Worm (Caenorhabditis elegans) whole organism, L1 larva: ENCODE measurements around the gene psa-3.

Source experiments
- Y116A8C.19 ChIP-seq: sonication (generic microtip); optimal IDR thresholded peaks from 2 replicates; lab custom pipeline; 2016; ENCODE audit warnings: missing compliant biosample characterization, missing genetic modification characterization, borderline replicate concordance
- aly-2 ChIP-seq: fragments of 150-350 bp; optimal IDR thresholded peaks from 2 replicates; lab custom pipeline; 2014; ENCODE audit warnings: missing biosample characterization, missing genetic modification characterization
- blmp-1 ChIP-seq: fragments of 150-350 bp; optimal IDR thresholded peaks from 2 replicates; lab custom pipeline; 2014; ENCODE audit warnings: missing biosample characterization, missing genetic modification characterization
- ceh-63 ChIP-seq: fragments of 200-800 bp; sonication (Bioruptor generic); optimal IDR thresholded peaks from 2 replicates; lab custom pipeline; 2018; ENCODE audit warnings: mild to moderate bottlenecking, missing genetic modification characterization, missing compliant biosample characterization
- ceh-8 ChIP-seq: fragments of 200-800 bp; sonication (Bioruptor generic); optimal IDR thresholded peaks from 2 replicates; lab custom pipeline; 2018; ENCODE audit warnings: mild to moderate bottlenecking, missing genetic modification characterization, moderate library complexity, missing compliant biosample characterization
- ceh-88 ChIP-seq: fragments of 200-800 bp; sonication (Bioruptor generic); IDR thresholded peaks from 2 replicates; pipeline ENCODE4 v1.3.6; 2022; ENCODE audit warnings: missing genetic modification characterization, missing compliant biosample characterization
- ceh-90 ChIP-seq: sonication (generic microtip); optimal IDR thresholded peaks from 2 replicates; lab custom pipeline; 2016; ENCODE audit warnings: missing genetic modification characterization, missing compliant biosample characterization
- dpl-1 ChIP-seq, 3 experiments: fragments of 150-350 bp in 2 of 3; sonication (generic microtip) in 1 of 3; optimal IDR thresholded peaks; 2 replicates each; lab custom pipeline; 2014 to 2017; ENCODE audit warnings: missing biosample characterization in 3 of 3, missing genetic modification characterization in 3 of 3, missing genetic modification reagents in 3 of 3
- dsc-1 ChIP-seq: sonication (generic microtip); optimal IDR thresholded peaks from 2 replicates; lab custom pipeline; 2016; ENCODE audit warnings: mild to moderate bottlenecking, missing genetic modification characterization, missing compliant biosample characterization
- efl-1 ChIP-seq, 4 experiments: fragments of 150-350 bp; optimal IDR thresholded peaks in 3 of 4; peaks in 1 of 4; 1 replicate in 1 of 4; 2 replicates in 3 of 4; lab custom pipeline; 2014; ENCODE audit warnings: missing biosample characterization in 2 of 4, missing genetic modification characterization in 2 of 4, missing genetic modification reagents in 2 of 4
- egl-13 ChIP-seq: sonication (generic microtip); optimal IDR thresholded peaks from 2 replicates; lab custom pipeline; 2016; ENCODE audit warnings: missing genotype, missing genetic modification reagents, missing genetic modification characterization, missing compliant biosample characterization
- elt-3 ChIP-seq, 6 experiments: fragments of 150-350 bp in 1 of 6; sonication (generic microtip); optimal IDR thresholded peaks; 2 replicates each; lab custom pipeline; 2017 to 2018; ENCODE audit warnings: missing biosample characterization in 6 of 6, missing genetic modification characterization in 6 of 6, inconsistent platforms in 1 of 6
- fkh-10 ChIP-seq: sonication (generic microtip); optimal IDR thresholded peaks from 2 replicates; lab custom pipeline; 2017; ENCODE audit warnings: missing biosample characterization, missing genetic modification reagents, missing genetic modification characterization
- fkh-4 ChIP-seq: sonication (generic microtip); optimal IDR thresholded peaks from 2 replicates; lab custom pipeline; 2016; ENCODE audit warnings: missing compliant biosample characterization, missing genetic modification characterization, borderline replicate concordance
- fos-1 ChIP-seq: fragments of 150-350 bp; optimal IDR thresholded peaks from 2 replicates; lab custom pipeline; 2014; ENCODE audit warnings: missing biosample characterization, missing genetic modification characterization
- grh-1 ChIP-seq: fragments of 200-800 bp; sonication (Bioruptor generic); IDR thresholded peaks from 2 replicates; pipeline ENCODE4 v1.3.6; 2022; ENCODE audit warnings: missing genetic modification reagents, missing genetic modification characterization, missing compliant biosample characterization
- hpl-2 ChIP-seq: fragments of 150-350 bp; optimal IDR thresholded peaks from 2 replicates; lab custom pipeline; 2014; ENCODE audit warnings: missing biosample characterization, missing genetic modification reagents, missing genetic modification characterization
- irx-1 ChIP-seq: sonication (generic microtip); optimal IDR thresholded peaks from 2 replicates; lab custom pipeline; 2016; ENCODE audit warnings: missing genetic modification characterization, missing compliant biosample characterization
- isw-1 ChIP-seq: fragments of 200-800 bp; sonication (Bioruptor generic); IDR thresholded peaks from 2 replicates; pipeline ENCODE4 v1.3.6; 2022; ENCODE audit warnings: missing genetic modification characterization, missing compliant biosample characterization
- lin-13 ChIP-seq: fragments of 150-350 bp; optimal IDR thresholded peaks from 2 replicates; lab custom pipeline; 2014; ENCODE audit warnings: missing biosample characterization, missing genetic modification reagents, missing genetic modification characterization
- lin-14 ChIP-seq: fragments of 200-800 bp; sonication (Bioruptor generic); optimal IDR thresholded peaks from 2 replicates; lab custom pipeline; 2018; ENCODE audit warnings: mild to moderate bottlenecking, missing genetic modification characterization, moderate library complexity, missing compliant biosample characterization
- lsy-2 ChIP-seq, 2 experiments: fragments of 150-350 bp; optimal IDR thresholded peaks; 2 replicates each; lab custom pipeline; 2014; ENCODE audit warnings: missing biosample characterization in 2 of 2, missing genetic modification characterization in 2 of 2
- mdl-1 ChIP-seq, 2 experiments: fragments of 150-350 bp; optimal IDR thresholded peaks; 2 replicates each; lab custom pipeline; 2014 to 2017; ENCODE audit warnings: missing biosample characterization in 2 of 2, missing genetic modification characterization in 2 of 2, inconsistent platforms in 1 of 2
- mef-2 ChIP-seq: fragments of 150-350 bp; optimal IDR thresholded peaks from 2 replicates; lab custom pipeline; 2014; ENCODE audit warnings: missing biosample characterization, missing genetic modification characterization
- mep-1 ChIP-seq: fragments of 150-350 bp; optimal IDR thresholded peaks from 2 replicates; lab custom pipeline; 2014; ENCODE audit warnings: missing biosample characterization, missing genetic modification characterization
- nhr-12 ChIP-seq: sonication (generic microtip); optimal IDR thresholded peaks from 2 replicates; lab custom pipeline; 2017; ENCODE audit warnings: missing biosample characterization, missing genetic modification characterization
- nhr-19 ChIP-seq: fragments of 200-800 bp; sonication (Bioruptor generic); conservative IDR thresholded peaks from 2 replicates; pipeline ENCODE4 v1.3.6; 2022; ENCODE audit warnings: missing genetic modification characterization, missing compliant biosample characterization
- nhr-20 ChIP-seq: sonication (generic microtip); optimal IDR thresholded peaks from 2 replicates; lab custom pipeline; 2016; ENCODE audit warnings: mild to moderate bottlenecking, missing genetic modification characterization, missing compliant biosample characterization
- nhr-237 ChIP-seq: fragments of 150-350 bp; optimal IDR thresholded peaks from 2 replicates; lab custom pipeline; 2014; ENCODE audit warnings: missing biosample characterization, missing genetic modification characterization
- nhr-47 ChIP-seq: sonication (generic microtip); optimal IDR thresholded peaks from 2 replicates; lab custom pipeline; 2016; ENCODE audit warnings: mild to moderate bottlenecking, missing genetic modification characterization, moderate library complexity, missing compliant biosample characterization
- nhr-77 ChIP-seq: fragments of 150-350 bp; optimal IDR thresholded peaks from 2 replicates; lab custom pipeline; 2014; ENCODE audit warnings: missing biosample characterization, missing genetic modification characterization
- nhr-90 ChIP-seq: sonication (generic microtip); optimal IDR thresholded peaks from 2 replicates; lab custom pipeline; 2016; ENCODE audit warnings: mild to moderate bottlenecking, missing genetic modification characterization, missing compliant biosample characterization; ENCODE audit not compliant: poor library complexity
- pag-3 ChIP-seq: sonication (generic microtip); optimal IDR thresholded peaks from 2 replicates; lab custom pipeline; 2017; ENCODE audit warnings: missing genetic modification characterization, mild to moderate bottlenecking, missing compliant biosample characterization, antibody characterized with exemption, borderline replicate concordance; ENCODE audit not compliant: insufficient read depth
- pax-3 ChIP-seq: fragments of 200-800 bp; sonication (Bioruptor generic); optimal IDR thresholded peaks from 2 replicates; lab custom pipeline; 2018; ENCODE audit warnings: mild to moderate bottlenecking, missing genetic modification characterization, moderate library complexity, missing compliant biosample characterization
- pqm-1 ChIP-seq: sonication (generic microtip); optimal IDR thresholded peaks from 3 replicates; lab custom pipeline; 2017; ENCODE audit warnings: missing biosample characterization, missing genetic modification characterization
- rnt-1 ChIP-seq: sonication (generic microtip); optimal IDR thresholded peaks from 2 replicates; lab custom pipeline; 2016; ENCODE audit warnings: mild to moderate bottlenecking, missing genetic modification characterization, moderate library complexity, missing compliant biosample characterization
- snpc-4 ChIP-seq: fragments of 150-350 bp; optimal IDR thresholded peaks from 2 replicates; lab custom pipeline; 2014; ENCODE audit warnings: missing biosample characterization, missing genetic modification characterization
- snu-23 ChIP-seq: sonication (generic microtip); optimal IDR thresholded peaks from 2 replicates; lab custom pipeline; 2016; ENCODE audit warnings: missing genetic modification characterization, missing compliant biosample characterization
- sox-4 ChIP-seq: sonication (generic microtip); optimal IDR thresholded peaks from 2 replicates; lab custom pipeline; 2016; ENCODE audit warnings: missing genetic modification characterization, missing compliant biosample characterization
- swsn-7 ChIP-seq: sonication (generic microtip); optimal IDR thresholded peaks from 2 replicates; lab custom pipeline; 2016; ENCODE audit warnings: missing genetic modification characterization, missing compliant biosample characterization
- unc-86 ChIP-seq: sonication (generic microtip); optimal IDR thresholded peaks from 2 replicates; lab custom pipeline; 2016; ENCODE audit warnings: missing genetic modification characterization, missing compliant biosample characterization
- vab-15 ChIP-seq: sonication (generic microtip); optimal IDR thresholded peaks from 2 replicates; lab custom pipeline; 2017; ENCODE audit warnings: missing genotype, mild to moderate bottlenecking, missing genetic modification characterization, missing compliant biosample characterization
- zip-4 ChIP-seq: fragments of 200-800 bp; sonication (Bioruptor generic); optimal IDR thresholded peaks from 2 replicates; lab custom pipeline; 2018; ENCODE audit warnings: mild to moderate bottlenecking, missing genetic modification characterization, moderate library complexity, missing compliant biosample characterization
- ztf-11 ChIP-seq, 2 experiments: sonication (generic microtip); optimal IDR thresholded peaks; 2 replicates each; lab custom pipeline; 2016 to 2017; ENCODE audit warnings: missing genetic modification characterization in 2 of 2, missing biosample characterization in 1 of 2, missing compliant biosample characterization in 1 of 2

The psa-3 gene

DNA sequence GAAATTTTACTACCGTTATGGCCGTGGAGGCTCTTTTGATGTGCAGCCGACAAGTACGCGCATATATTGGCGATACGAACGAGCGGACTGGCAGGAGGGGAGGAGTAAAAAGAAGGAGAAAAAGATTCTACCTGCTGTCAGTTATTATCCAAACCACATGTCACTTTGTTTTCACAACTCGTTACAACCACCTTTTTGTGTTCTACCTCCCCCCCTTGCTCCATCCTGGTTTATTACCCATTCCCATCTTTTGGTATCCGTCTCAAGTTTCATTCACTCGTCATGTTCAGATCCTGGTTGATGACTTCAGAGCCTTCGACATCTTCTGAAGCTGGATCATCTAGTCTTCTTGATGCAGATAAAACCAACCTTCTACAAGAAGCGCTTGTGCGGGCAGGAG lies at the start of gene psa-3:
TSS of gene psa-3 (plus strand) at position 301 of the 400 bp plus-strand sequence.
- TF ChIP-seq efl-1 (optimal IDR thresholded peaks at IDR 0.05; lab: Kevin White, UChicago) (no peak), efl-1 (GFP tag; optimal IDR thresholded peaks at IDR 0.05 in 1 of 2; lab: Kevin White, UChicago) (peak in 1 of 2 experiments; percentile 63), mdl-1 (tag; optimal IDR thresholded peaks at IDR 0.05; lab: Kevin White, UChicago) (no peak), nhr-77 (no peak)

DNA sequence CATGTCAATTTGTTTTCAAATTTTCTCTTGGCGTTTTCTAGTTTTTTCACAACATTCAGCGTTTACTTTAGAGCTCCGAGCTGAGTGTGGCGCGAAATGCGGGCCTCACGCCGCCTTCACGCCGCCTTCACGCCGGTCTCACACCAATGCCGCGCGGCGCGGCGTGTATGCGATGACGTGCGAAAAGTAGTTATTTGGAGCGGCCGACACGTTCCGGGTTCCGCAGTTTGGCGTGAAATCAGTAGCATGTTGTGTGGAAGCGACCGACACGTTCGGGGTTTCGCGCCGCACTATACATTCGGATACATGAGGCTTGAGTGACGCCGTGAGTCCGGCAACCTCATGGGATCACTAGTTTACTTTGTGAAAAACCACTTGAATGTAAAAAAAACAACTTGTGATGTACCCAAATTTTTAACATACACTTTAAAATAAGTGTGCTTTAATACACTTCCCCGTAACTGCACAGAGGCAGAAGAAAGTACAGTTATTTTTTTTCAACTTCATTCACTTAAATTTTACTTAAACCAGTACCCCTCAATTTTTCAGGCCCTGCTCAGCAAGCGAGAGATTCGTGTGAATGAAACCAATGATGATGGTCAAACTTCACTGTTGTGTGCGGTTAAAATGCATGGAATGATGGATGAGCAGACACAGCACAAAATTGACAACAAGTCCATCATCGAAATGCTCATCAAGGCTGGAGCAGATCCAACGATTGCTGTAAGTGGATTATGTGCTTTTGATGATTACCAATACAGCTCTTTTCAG lies 45.4 kb upstream of the psa-3 start:
- TF ChIP-seq pax-3 (tag; lab: Kevin White, UChicago): no peak
- TF ChIP-seq rnt-1 (tag; lab: Kevin White, UChicago): no peak
- TF ChIP-seq pag-3 (tag; lab: Kevin White, UChicago): no peak
- no peak for TF ChIP-seq dpl-1 (GFP tag; optimal IDR thresholded peaks at IDR 0.05; lab: Kevin White, UChicago)
- TF ChIP-seq efl-1 (optimal IDR thresholded peaks at IDR 0.05; lab: Kevin White, UChicago): no peak
- peak in 1 of 2 experiments; percentile 91 for TF ChIP-seq efl-1 (GFP tag; optimal IDR thresholded peaks at IDR 0.05 in 1 of 2; lab: Kevin White, UChicago)
- TF ChIP-seq lin-14 (GFP tag; lab: Kevin White, UChicago): no peak
- no peak for TF ChIP-seq nhr-20
- no peak for TF ChIP-seq fkh-4
- TF ChIP-seq mep-1 (tag; lab: Kevin White, UChicago): no peak
- TF ChIP-seq snpc-4 (tag; lab: Kevin White, UChicago): peak; percentile 91
- no peak for TF ChIP-seq unc-86

DNA sequence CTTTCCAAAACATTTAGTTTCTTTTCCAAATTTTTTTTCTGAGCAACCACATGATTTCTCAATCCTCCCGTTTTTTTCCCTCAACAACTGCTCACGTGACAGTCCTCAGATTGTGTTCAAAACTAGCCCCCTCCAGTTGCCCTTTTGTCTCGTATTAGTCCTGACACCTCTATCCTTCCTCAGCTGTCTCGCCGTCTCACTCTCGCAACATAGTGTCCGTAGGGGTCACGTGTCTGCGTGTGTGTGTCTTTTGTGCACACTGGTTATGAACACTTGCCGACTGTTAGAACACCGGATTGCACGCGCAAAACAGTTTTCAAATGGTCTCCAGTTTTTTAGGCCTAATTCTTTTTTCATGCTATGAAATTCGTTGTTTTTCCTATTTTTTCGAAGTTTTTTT lies 42.5 kb upstream of the psa-3 start:
- peak; percentile 85 for TF ChIP-seq nhr-20
- peak; percentile 8 for TF ChIP-seq nhr-237 (tag; lab: Kevin White, UChicago)
- 0 out of 2 replicates have a peak, but pooled peaks have one; percentile 22 for TF ChIP-seq ceh-88 (GFP tag; lab: Robert Waterston, UW)
- peak; percentile 66 for TF ChIP-seq swsn-7 (tag; lab: Kevin White, UChicago)
- no peak for TF ChIP-seq hpl-2 (GFP tag; lab: Kevin White, UChicago)
- no peak for TF ChIP-seq ceh-8 (GFP tag; lab: Kevin White, UChicago)
- peak; percentile 62 to 82 for TF ChIP-seq lsy-2 (tag; optimal IDR thresholded peaks at IDR 0.05; lab: Kevin White, UChicago)
- no peak for TF ChIP-seq egl-13 (tag; lab: Kevin White, UChicago)
- TF ChIP-seq dsc-1 (tag; lab: Kevin White, UChicago): peak; percentile 50
- no peak for TF ChIP-seq nhr-12 (tag; lab: Kevin White, UChicago)
- TF ChIP-seq fos-1 (tag; lab: Kevin White, UChicago): peak; percentile 1
- TF ChIP-seq fkh-4: no peak
- peak in 1 of 6 experiments; percentile 27 for TF ChIP-seq elt-3 (tag; optimal IDR thresholded peaks at IDR 0.05; lab: Kevin White, UChicago)
- no peak for TF ChIP-seq Y116A8C.19 (tag; lab: Kevin White, UChicago)
- peak; percentile 71 for TF ChIP-seq nhr-19 (GFP tag; lab: Robert Waterston, UW)
- TF ChIP-seq nhr-90 (tag; lab: Kevin White, UChicago): peak; percentile 44
- TF ChIP-seq zip-4 (GFP tag; lab: Kevin White, UChicago): no peak
- TF ChIP-seq ceh-63: no peak
- TF ChIP-seq isw-1: peak; percentile 32
- TF ChIP-seq grh-1 (GFP tag; lab: Robert Waterston, UW): peak; percentile 75
- TF ChIP-seq vab-15 (tag; lab: Kevin White, UChicago): no peak
- TF ChIP-seq pqm-1 (tag; lab: Kevin White, UChicago): no peak
- TF ChIP-seq lin-13 (GFP tag; lab: Kevin White, UChicago): peak; percentile 74
- peak; percentile 31 to 50 for TF ChIP-seq efl-1 (optimal IDR thresholded peaks at IDR 0.05; lab: Kevin White, UChicago)
- TF ChIP-seq efl-1 (GFP tag; optimal IDR thresholded peaks at IDR 0.05 in 1 of 2; lab: Kevin White, UChicago): peak; percentile 46 to 95
- peak; percentile 96 for TF ChIP-seq lin-14 (GFP tag; lab: Kevin White, UChicago)
- peak; percentile 59 for TF ChIP-seq snpc-4 (tag; lab: Kevin White, UChicago)
- TF ChIP-seq unc-86: peak; percentile 66
- TF ChIP-seq fkh-10 (GFP tag; lab: Kevin White, UChicago): peak; percentile 41
- no peak for TF ChIP-seq mef-2 (tag; lab: Kevin White, UChicago)
- TF ChIP-seq rnt-1 (tag; lab: Kevin White, UChicago): peak; percentile 84
- TF ChIP-seq aly-2 (tag; lab: Kevin White, UChicago): no peak
- peak; percentile 43 for TF ChIP-seq sox-4 (tag; lab: Kevin White, UChicago)
- no peak for TF ChIP-seq ceh-90 (tag; lab: Kevin White, UChicago)
- peak; percentile 76 for TF ChIP-seq irx-1 (tag; lab: Kevin White, UChicago)
- TF ChIP-seq snu-23: peak; percentile 86
- peak; percentile 77 for TF ChIP-seq nhr-47
- peak in 1 of 2 experiments; percentile 27 for TF ChIP-seq ztf-11 (tag; optimal IDR thresholded peaks at IDR 0.05; lab: Kevin White, UChicago)
- peak; percentile 46 for TF ChIP-seq blmp-1
- peak; percentile 26 to 54 (median 45) for TF ChIP-seq dpl-1 (GFP tag; optimal IDR thresholded peaks at IDR 0.05; lab: Kevin White, UChicago)
